Worm (Caenorhabditis elegans) whole organism, young adult: ENCODE results near the gene ent-7.

Experiments used
- B0019.2 ChIP-seq: fragments of 200-800 bp; sonication (Bioruptor generic); conservative IDR thresholded peaks from 2 replicates; pipeline ENCODE4 v1.3.6; 2022; ENCODE audit warnings: missing genetic modification reagents, missing genetic modification characterization, missing compliant biosample characterization
- B0336.3 ChIP-seq: fragments of 200-800 bp; sonication (Bioruptor generic); IDR thresholded peaks from 2 replicates; pipeline ENCODE4 v1.3.6; 2022; ENCODE audit warnings: missing genetic modification characterization, missing compliant biosample characterization
- C17E4.6 ChIP-seq: fragments of 200-800 bp; sonication (Bioruptor generic); IDR thresholded peaks from 2 replicates; pipeline ENCODE4 v1.3.6; 2022; ENCODE audit warnings: missing genetic modification reagents, missing genetic modification characterization, missing compliant biosample characterization
- F22D6.2 ChIP-seq: sonication (generic microtip); optimal IDR thresholded peaks from 2 replicates; lab custom pipeline; 2016; ENCODE audit warnings: mild to moderate bottlenecking, missing genetic modification characterization, missing compliant biosample characterization
- F33H1.4 ChIP-seq: fragments of 200-800 bp; sonication (Bioruptor generic); IDR thresholded peaks from 2 replicates; pipeline ENCODE4 v1.3.6; 2022; ENCODE audit warnings: missing genetic modification reagents, missing genetic modification characterization, missing compliant biosample characterization
- F49E8.2 ChIP-seq: sonication (generic microtip); optimal IDR thresholded peaks from 3 replicates; lab custom pipeline; 2017; ENCODE audit warnings: missing genetic modification characterization, mild to moderate bottlenecking, missing compliant biosample characterization, antibody characterized with exemption, moderate library complexity; ENCODE audit not compliant: insufficient read depth
- K11D2.4 ChIP-seq: fragments of 200-800 bp; sonication (Bioruptor generic); IDR thresholded peaks from 2 replicates; pipeline ENCODE4 v1.3.6; 2022; ENCODE audit warnings: missing genetic modification reagents, missing genetic modification characterization, missing compliant biosample characterization
- Y53G8AR.9 ChIP-seq: fragments of 200-800 bp; sonication (Bioruptor generic); conservative IDR thresholded peaks from 2 replicates; pipeline ENCODE4 v1.3.6; 2022; ENCODE audit warnings: missing genetic modification reagents, missing genetic modification characterization, missing compliant biosample characterization
- Y67H2A.10 ChIP-seq: fragments of 200-800 bp; sonication (Bioruptor generic); conservative IDR thresholded peaks from 2 replicates; pipeline ENCODE4 v1.3.6; 2022; ENCODE audit warnings: missing genetic modification reagents, missing genetic modification characterization, missing compliant biosample characterization
- Y95B8A.8 ChIP-seq: fragments of 200-800 bp; sonication (Bioruptor generic); IDR thresholded peaks from 2 replicates; pipeline ENCODE4 v1.3.6; 2022; ENCODE audit warnings: missing genetic modification reagents, missing genetic modification characterization, missing compliant biosample characterization
- ZK185.1 ChIP-seq: sonication (generic microtip); optimal IDR thresholded peaks from 2 replicates; lab custom pipeline; 2016; ENCODE audit warnings: mild to moderate bottlenecking, missing genetic modification characterization, missing compliant biosample characterization; ENCODE audit not compliant: poor library complexity, severe bottlenecking
- ama-1 ChIP-seq, 3 experiments: fragments of 150-350 bp in 1 of 3; sonication (generic microtip) in 2 of 3; optimal IDR thresholded peaks; 2 replicates each; lab custom pipeline; 2014 to 2018; ENCODE audit warnings: missing biosample characterization in 2 of 3, missing genetic modification characterization in 2 of 3, missing genetic modification reagents in 2 of 3
- aptf-3 ChIP-seq: fragments of 200-800 bp; sonication (Bioruptor generic); IDR thresholded peaks from 2 replicates; pipeline ENCODE4 v1.3.6; 2022; ENCODE audit warnings: missing genetic modification characterization, missing compliant biosample characterization
- atf-7 ChIP-seq: sonication (generic microtip); optimal IDR thresholded peaks from 2 replicates; lab custom pipeline; 2017; ENCODE audit warnings: mild to moderate bottlenecking, missing genetic modification characterization, missing compliant biosample characterization
- attf-5 ChIP-seq: fragments of 200-800 bp; sonication (Bioruptor generic); optimal IDR thresholded peaks from 2 replicates; lab custom pipeline; 2018; ENCODE audit warnings: mild to moderate bottlenecking, missing genetic modification characterization, missing compliant biosample characterization
- bed-2 ChIP-seq: fragments of 200-800 bp; sonication (Bioruptor generic); IDR thresholded peaks from 2 replicates; pipeline ENCODE4 v1.3.6; 2022; ENCODE audit warnings: missing genetic modification reagents, missing genetic modification characterization, missing compliant biosample characterization
- ceh-100 ChIP-seq: fragments of 200-800 bp; sonication (Bioruptor generic); IDR thresholded peaks from 2 replicates; pipeline ENCODE4 v1.3.6; 2022; ENCODE audit warnings: missing genetic modification reagents, missing genetic modification characterization, missing compliant biosample characterization
- ceh-40 ChIP-seq: fragments of 200-800 bp; sonication (Bioruptor generic); IDR thresholded peaks from 2 replicates; pipeline ENCODE4 v1.3.6; 2022; ENCODE audit warnings: missing genetic modification characterization, missing compliant biosample characterization
- chd-7 ChIP-seq: sonication (generic microtip); optimal IDR thresholded peaks from 2 replicates; lab custom pipeline; 2016; ENCODE audit warnings: mild to moderate bottlenecking, missing genetic modification characterization, moderate library complexity, missing compliant biosample characterization
- dox-1 ChIP-seq: fragments of 200-800 bp; sonication (Bioruptor generic); IDR thresholded peaks from 2 replicates; pipeline ENCODE4 v1.3.6; 2022; ENCODE audit warnings: missing genetic modification reagents, missing genetic modification characterization, missing compliant biosample characterization
- dpl-1 ChIP-seq: fragments of 150-350 bp; optimal IDR thresholded peaks from 2 replicates; lab custom pipeline; 2014; ENCODE audit warnings: missing biosample characterization, missing genetic modification reagents, missing genetic modification characterization
- ekl-4 ChIP-seq: fragments of 200-800 bp; sonication (Bioruptor generic); IDR thresholded peaks from 2 replicates; pipeline ENCODE4 v1.3.6; 2022; ENCODE audit warnings: missing genetic modification reagents, missing genetic modification characterization, missing compliant biosample characterization
- hrde-1 ChIP-seq: sonication (generic microtip); optimal IDR thresholded peaks from 2 replicates; lab custom pipeline; 2016; ENCODE audit warnings: missing genetic modification characterization, mild to moderate bottlenecking, missing compliant biosample characterization, moderate library complexity, missing genotype, missing genetic modification reagents, borderline replicate concordance
- lin-26 ChIP-seq: fragments of 200-800 bp; sonication (Bioruptor generic); IDR thresholded peaks from 2 replicates; pipeline ENCODE4 v1.3.6; 2022; ENCODE audit warnings: missing genetic modification reagents, missing genetic modification characterization, missing compliant biosample characterization
- lin-35 ChIP-seq, 3 experiments: fragments of 150-350 bp in 2 of 3; sonication (generic microtip) in 1 of 3; optimal IDR thresholded peaks; 2 replicates each; lab custom pipeline; 2014 to 2018; ENCODE audit warnings: missing biosample characterization in 3 of 3, missing genetic modification characterization in 3 of 3, missing genetic modification reagents in 3 of 3
- lin-40 ChIP-seq: sonication (generic microtip); optimal IDR thresholded peaks from 2 replicates; lab custom pipeline; 2016; ENCODE audit warnings: missing genetic modification characterization, mild to moderate bottlenecking, missing compliant biosample characterization, missing genotype, missing genetic modification reagents
- lsl-1 ChIP-seq: fragments of 200-800 bp; sonication (Bioruptor generic); optimal IDR thresholded peaks from 2 replicates; lab custom pipeline; 2018; ENCODE audit warnings: mild to moderate bottlenecking, missing genetic modification characterization, moderate library complexity, missing compliant biosample characterization
- lsy-27 ChIP-seq: sonication (generic microtip); optimal IDR thresholded peaks from 2 replicates; lab custom pipeline; 2017; ENCODE audit warnings: missing genetic modification characterization, mild to moderate bottlenecking, missing compliant biosample characterization, antibody characterized with exemption, missing genotype, borderline replicate concordance; ENCODE audit not compliant: insufficient read depth
- madf-10 ChIP-seq: sonication (generic microtip); optimal IDR thresholded peaks from 2 replicates; lab custom pipeline; 2016; ENCODE audit warnings: mild to moderate bottlenecking, missing genetic modification characterization, missing compliant biosample characterization
- madf-6 ChIP-seq: fragments of 200-800 bp; sonication (Bioruptor generic); IDR thresholded peaks from 2 replicates; pipeline ENCODE4 v1.3.6; 2022; ENCODE audit warnings: missing genetic modification reagents, missing genetic modification characterization, missing compliant biosample characterization
- madf-8 ChIP-seq: fragments of 200-800 bp; sonication (Bioruptor generic); conservative IDR thresholded peaks from 2 replicates; pipeline ENCODE4 v1.3.6; 2022; ENCODE audit warnings: missing genetic modification reagents, missing genetic modification characterization, missing compliant biosample characterization
- mel-28 ChIP-seq: sonication (generic microtip); optimal IDR thresholded peaks from 2 replicates; lab custom pipeline; 2016; ENCODE audit warnings: borderline replicate concordance, mild to moderate bottlenecking, missing genetic modification characterization, missing compliant biosample characterization
- nfyb-1 ChIP-seq: fragments of 200-800 bp; sonication (Bioruptor generic); IDR thresholded peaks from 2 replicates; pipeline ENCODE4 v1.3.6; 2022; ENCODE audit warnings: missing genetic modification reagents, missing genetic modification characterization, missing compliant biosample characterization
- nhr-120 ChIP-seq: fragments of 200-800 bp; sonication (Bioruptor generic); IDR thresholded peaks from 2 replicates; pipeline ENCODE4 v1.3.6; 2022; ENCODE audit warnings: missing genetic modification characterization, missing compliant biosample characterization
- nhr-179 ChIP-seq: sonication (generic microtip); optimal IDR thresholded peaks from 2 replicates; lab custom pipeline; 2016; ENCODE audit warnings: mild to moderate bottlenecking, missing genetic modification characterization, missing compliant biosample characterization
- nhr-27 ChIP-seq: fragments of 200-800 bp; sonication (Bioruptor generic); optimal IDR thresholded peaks from 2 replicates; lab custom pipeline; 2018; ENCODE audit warnings: mild to moderate bottlenecking, missing genetic modification characterization, moderate library complexity, missing compliant biosample characterization
- nhr-80 ChIP-seq: sonication (generic microtip); optimal IDR thresholded peaks from 2 replicates; lab custom pipeline; 2016; ENCODE audit warnings: missing genetic modification characterization, missing compliant biosample characterization
- rcor-1 ChIP-seq: fragments of 200-800 bp; sonication (Bioruptor generic); IDR thresholded peaks from 2 replicates; pipeline ENCODE4 v1.3.6; 2022; ENCODE audit warnings: missing genetic modification reagents, missing genetic modification characterization, missing compliant biosample characterization
- repo-1 ChIP-seq: sonication (generic microtip); optimal IDR thresholded peaks from 2 replicates; lab custom pipeline; 2017; ENCODE audit warnings: mild to moderate bottlenecking, missing genetic modification characterization, missing compliant biosample characterization
- sdz-38 ChIP-seq: sonication (generic microtip); optimal IDR thresholded peaks from 2 replicates; lab custom pipeline; 2016; ENCODE audit warnings: missing genotype, missing genetic modification characterization, missing compliant biosample characterization
- snpc-3.4 ChIP-seq: sonication (generic microtip); optimal IDR thresholded peaks from 2 replicates; lab custom pipeline; 2017; ENCODE audit warnings: missing genetic modification characterization, mild to moderate bottlenecking, missing compliant biosample characterization, antibody characterized with exemption, moderate library complexity, missing genotype, missing genetic modification reagents
- snpc-4 ChIP-seq, 5 experiments: fragments of 150-350 bp in 1 of 5; sonication (generic microtip) in 4 of 5; optimal IDR thresholded peaks; 2 replicates each; lab custom pipeline; 2014 to 2018; ENCODE audit warnings: missing genetic modification characterization in 5 of 5, missing biosample characterization in 3 of 5, antibody characterized with exemption in 2 of 5, mild to moderate bottlenecking in 2 of 5, missing compliant biosample characterization in 2 of 5, missing genotype in 2 of 5, moderate library complexity in 2 of 5, missing genetic modification reagents in 1 of 5
- somi-1 ChIP-seq: fragments of 200-800 bp; sonication (Bioruptor generic); optimal IDR thresholded peaks from 2 replicates; lab custom pipeline; 2018; ENCODE audit warnings: mild to moderate bottlenecking, missing genetic modification characterization, missing compliant biosample characterization
- sptf-2 ChIP-seq: fragments of 200-800 bp; sonication (Bioruptor generic); optimal IDR thresholded peaks from 2 replicates; lab custom pipeline; 2018; ENCODE audit warnings: mild to moderate bottlenecking, missing genetic modification characterization, missing compliant biosample characterization
- tbp1 ChIP-seq: fragments of 200-800 bp; sonication (Bioruptor generic); optimal IDR thresholded peaks from 2 replicates; lab custom pipeline; 2018; ENCODE audit warnings: mild to moderate bottlenecking, missing genetic modification characterization, missing compliant biosample characterization
- ztf-18 ChIP-seq: sonication (generic microtip); optimal IDR thresholded peaks from 2 replicates; lab custom pipeline; 2016; ENCODE audit warnings: missing genotype, mild to moderate bottlenecking, missing genetic modification characterization, missing compliant biosample characterization

The ent-7 gene

ce11 chrIV:9994895-9995394 is 22.1 kb upstream of the ent-7 start, which contains the start of gene uba-1 (continued):
- no peak for TF ChIP-seq aptf-3 (GFP tag; lab: Robert Waterston, UW)
- TF ChIP-seq lin-35 (GFP tag; optimal IDR thresholded peaks at IDR 0.05; lab: Kevin White, UChicago) = peak; percentile 13 to 77 (median 48)
- peak; percentile 35 for TF ChIP-seq chd-7 (tag; lab: Kevin White, UChicago)
- TF ChIP-seq madf-10 (tag; lab: Kevin White, UChicago) = peak; percentile 53
- 0 out of 2 replicates have a peak, but pooled peaks have one; percentile 6 for TF ChIP-seq rcor-1 (GFP tag; lab: Robert Waterston, UW)
- TF ChIP-seq repo-1 (tag; lab: Kevin White, UChicago) = peak; percentile 84
- no peak for TF ChIP-seq nhr-120 (GFP tag; lab: Robert Waterston, UW)
- TF ChIP-seq C17E4.6 (GFP tag; lab: Robert Waterston, UW) = peak; percentile 77
- peak; percentile 89 for TF ChIP-seq Y53G8AR.9 (GFP tag; lab: Robert Waterston, UW)
- no peak for TF ChIP-seq ceh-40 (GFP tag; lab: Robert Waterston, UW)
- no peak for TF ChIP-seq Y67H2A.10 (GFP tag; lab: Robert Waterston, UW)
- TF ChIP-seq F22D6.2 (tag; lab: Kevin White, UChicago) = no peak
- no peak for TF ChIP-seq bed-2 (GFP tag; lab: Robert Waterston, UW)
- TF ChIP-seq K11D2.4 = 0 out of 2 replicates have a peak, but pooled peaks have one; percentile 18
- TF ChIP-seq lsl-1 = peak; percentile 70
- no peak for TF ChIP-seq ztf-18
- TF ChIP-seq F33H1.4 = peak; percentile 67
- no peak for TF ChIP-seq somi-1 (GFP tag; lab: Kevin White, UChicago)
- TF ChIP-seq mel-28 (tag; lab: Kevin White, UChicago) = no peak
- TF ChIP-seq ama-1 (optimal IDR thresholded peaks at IDR 0.05; lab: Kevin White, UChicago) = no peak
- peak; percentile 28 to 37 for TF ChIP-seq ama-1 (GFP tag; optimal IDR thresholded peaks at IDR 0.05; lab: Kevin White, UChicago)
- peak; percentile 79 for TF ChIP-seq dpl-1 (GFP tag; lab: Kevin White, UChicago)
- TF ChIP-seq ekl-4 (GFP tag; lab: Robert Waterston, UW) = peak; percentile 71; the same call in 1 of the 2 replicates
- peak; percentile 76 for TF ChIP-seq dox-1 (GFP tag; lab: Robert Waterston, UW)
- TF ChIP-seq sptf-2 (GFP tag; lab: Kevin White, UChicago) = no peak
- no peak for TF ChIP-seq sdz-38 (tag; lab: Kevin White, UChicago)
- no peak for TF ChIP-seq nhr-27
- TF ChIP-seq madf-6 (GFP tag; lab: Robert Waterston, UW) = peak; percentile 94
- TF ChIP-seq tbp1 (GFP tag; lab: Kevin White, UChicago) = peak; percentile 42
- peak; percentile 11; the same call in 1 of the 2 replicates for TF ChIP-seq lin-26 (GFP tag; lab: Robert Waterston, UW)
- TF ChIP-seq nhr-179 (tag; lab: Kevin White, UChicago) = no peak
- TF ChIP-seq lsy-27 (tag; lab: Kevin White, UChicago) = no peak
- TF ChIP-seq hrde-1 = peak; percentile 36
- TF ChIP-seq snpc-3.4 (tag; lab: Kevin White, UChicago) = peak; percentile 42
- TF ChIP-seq Y95B8A.8 (GFP tag; lab: Robert Waterston, UW) = no peak
- TF ChIP-seq B0019.2 (GFP tag; lab: Robert Waterston, UW) = peak; percentile 64; the same call in 1 of the 2 replicates
- TF ChIP-seq ZK185.1 = peak; percentile 87
- no peak for TF ChIP-seq ceh-100
- peak; percentile 7 for TF ChIP-seq nhr-80 (tag; lab: Kevin White, UChicago)
- TF ChIP-seq nfyb-1 (GFP tag; lab: Robert Waterston, UW) = peak; percentile 85
- peak; percentile 94 for TF ChIP-seq B0336.3 (GFP tag; lab: Robert Waterston, UW)
- peak; percentile 45 for TF ChIP-seq attf-5 (GFP tag; lab: Kevin White, UChicago)
- TF ChIP-seq atf-7 = peak; percentile 48
- peak; percentile 31 for TF ChIP-seq lin-40 (tag; lab: Kevin White, UChicago)
- no peak for TF ChIP-seq snpc-4 (GFP tag; optimal IDR thresholded peaks at IDR 0.05; lab: Kevin White, UChicago)
- TF ChIP-seq snpc-4 (tag; optimal IDR thresholded peaks at IDR 0.05; lab: Kevin White, UChicago) = peak; percentile 6 to 50 (median 40)
- TF ChIP-seq F49E8.2 (tag; lab: Kevin White, UChicago) = peak; percentile 53
- peak; percentile 90 for TF ChIP-seq madf-8 (GFP tag; lab: Robert Waterston, UW)
